Worm (Caenorhabditis elegans) whole organism, mixed stage, embryonic: ENCODE results near the gene F53E10.6.
"Not testable (repeated sequence)": the region's sequence is repeated elsewhere in the genome, so short reads cannot be mapped to it uniquely, and the experiment has no call there.

Experiments used
- elt-3 ChIP-seq: fragments of 150-350 bp; optimal IDR thresholded peaks from 2 replicates; lab custom pipeline; 2014; ENCODE audit warnings: missing biosample characterization, missing genetic modification characterization
- lin-13 ChIP-seq: fragments of 150-350 bp; optimal IDR thresholded peaks from 2 replicates; lab custom pipeline; 2014; ENCODE audit warnings: missing biosample characterization, missing genetic modification characterization
- lsy-2 ChIP-seq: fragments of 150-350 bp; optimal IDR thresholded peaks from 2 replicates; lab custom pipeline; 2014; ENCODE audit warnings: missing biosample characterization, missing genetic modification characterization
- mls-2 ChIP-seq: sonication (generic microtip); optimal IDR thresholded peaks from 2 replicates; lab custom pipeline; 2016; ENCODE audit warnings: mild to moderate bottlenecking, missing genetic modification characterization, moderate library complexity, missing compliant biosample characterization
- nhr-12 ChIP-seq: fragments of 150-350 bp; optimal IDR thresholded peaks from 2 replicates; lab custom pipeline; 2014; ENCODE audit warnings: missing biosample characterization, missing genetic modification characterization
- nhr-237 ChIP-seq: fragments of 150-350 bp; optimal IDR thresholded peaks from 2 replicates; lab custom pipeline; 2014; ENCODE audit warnings: missing biosample characterization, missing genetic modification characterization
- nhr-76 ChIP-seq: sonication (generic microtip); optimal IDR thresholded peaks from 2 replicates; lab custom pipeline; 2017; ENCODE audit warnings: missing biosample characterization, missing genetic modification characterization
- unc-62 ChIP-seq: fragments of 150-350 bp; optimal IDR thresholded peaks from 2 replicates; lab custom pipeline; 2014; ENCODE audit warnings: missing biosample characterization, missing genetic modification reagents, missing genetic modification characterization

- not testable (repeated sequence) for TF ChIP-seq elt-3 (tag; lab: Kevin White, UChicago); nhr-12; lin-13 (tag; lab: Kevin White, UChicago); nhr-237 (tag; lab: Kevin White, UChicago); nhr-76; mls-2 (tag; lab: Kevin White, UChicago); unc-62 (GFP tag; lab: Kevin White, UChicago); lsy-2 (tag; lab: Kevin White, UChicago)
Observed at ce11 chrV:2561390-2561789, 41.5 kb downstream of the F53E10.6 start, which contains the start of gene gst-10.
